Worm (Caenorhabditis elegans) whole organism, L3 larva: ENCODE data around the gene ubc-1.

Source experiments
- R02D3.7 ChIP-seq: fragments of 150-350 bp; optimal IDR thresholded peaks from 2 replicates; lab custom pipeline; 2014; ENCODE audit warnings: missing biosample characterization, missing genetic modification characterization
- aly-2 ChIP-seq: fragments of 150-350 bp; optimal IDR thresholded peaks from 2 replicates; lab custom pipeline; 2014; ENCODE audit warnings: missing biosample characterization, missing genetic modification characterization
- egl-27 ChIP-seq: sonication (generic microtip); optimal IDR thresholded peaks from 4 replicates; lab custom pipeline; 2017; ENCODE audit warnings: missing biosample characterization, missing genetic modification reagents, missing genetic modification characterization
- mdl-1 ChIP-seq: fragments of 150-350 bp; optimal IDR thresholded peaks from 2 replicates; lab custom pipeline; 2014; ENCODE audit warnings: missing biosample characterization, missing genetic modification characterization
- nhr-237 ChIP-seq: fragments of 150-350 bp; optimal IDR thresholded peaks from 2 replicates; lab custom pipeline; 2014; ENCODE audit warnings: missing biosample characterization, missing genetic modification characterization
- nhr-76 ChIP-seq: fragments of 150-350 bp; sonication (generic microtip); optimal IDR thresholded peaks from 5 replicates; lab custom pipeline; 2014; ENCODE audit warnings: missing biosample characterization, missing genetic modification characterization
- nhr-77 ChIP-seq: fragments of 150-350 bp; optimal IDR thresholded peaks from 2 replicates; lab custom pipeline; 2014; ENCODE audit warnings: missing biosample characterization, missing genetic modification characterization
- pqm-1 ChIP-seq: fragments of 150-350 bp; optimal IDR thresholded peaks from 2 replicates; lab custom pipeline; 2017; ENCODE audit warnings: missing biosample characterization, missing genetic modification characterization, inconsistent platforms
- tbx-2 ChIP-seq: sonication (generic microtip); optimal IDR thresholded peaks from 2 replicates; lab custom pipeline; 2016; ENCODE audit warnings: mild to moderate bottlenecking, missing genetic modification characterization, missing compliant biosample characterization
- unc-62 ChIP-seq: fragments of 150-350 bp; sonication (generic microtip); optimal IDR thresholded peaks from 4 replicates; lab custom pipeline; 2014; ENCODE audit warnings: missing biosample characterization, missing genetic modification reagents, missing genetic modification characterization

ce11 chrIV:4147891-4148290 is 45.1 kb downstream of the ubc-1 start:
- TF ChIP-seq unc-62 (GFP tag; lab: Kevin White, UChicago) (no peak), nhr-77 (tag; lab: Kevin White, UChicago) (no peak), aly-2 (tag; lab: Kevin White, UChicago) (no peak), pqm-1 (tag; lab: Kevin White, UChicago) (peak; percentile 83), mdl-1 (tag; lab: Kevin White, UChicago) (no peak), R02D3.7 (tag; lab: Kevin White, UChicago) (no peak), nhr-237 (tag; lab: Kevin White, UChicago) (no peak), tbx-2 (no peak), nhr-76 (no peak), egl-27 (tag; lab: Kevin White, UChicago) (no peak)
